Worm (Caenorhabditis elegans) whole organism, L1 larva: ENCODE measurements around the gene C07C7.3.
A peak's percentile ranks its signal among the peaks of the same experiment; 100 is the strongest.

Source experiments
- C16A3.4 ChIP-seq: fragments of 150-350 bp; optimal IDR thresholded peaks from 2 replicates; lab custom pipeline; 2014; ENCODE audit warnings: missing biosample characterization, missing genetic modification characterization
- F16B12.6 ChIP-seq: fragments of 150-350 bp; optimal IDR thresholded peaks from 2 replicates; lab custom pipeline; 2014; ENCODE audit warnings: missing biosample characterization, missing genetic modification characterization
- aha-1 ChIP-seq: fragments of 150-350 bp; optimal IDR thresholded peaks from 2 replicates; lab custom pipeline; 2014; ENCODE audit warnings: missing biosample characterization, missing genetic modification characterization
- alr-1 ChIP-seq: fragments of 200-800 bp; sonication (Bioruptor generic); optimal IDR thresholded peaks from 2 replicates; lab custom pipeline; 2018; ENCODE audit warnings: borderline replicate concordance, mild to moderate bottlenecking, missing genetic modification characterization, missing compliant biosample characterization
- ama-1 ChIP-seq: fragments of 150-350 bp; optimal IDR thresholded peaks from 2 replicates; lab custom pipeline; 2014
- blmp-1 ChIP-seq: fragments of 150-350 bp; optimal IDR thresholded peaks from 2 replicates; lab custom pipeline; 2014; ENCODE audit warnings: missing biosample characterization, missing genetic modification characterization
- ceh-63 ChIP-seq: fragments of 200-800 bp; sonication (Bioruptor generic); optimal IDR thresholded peaks from 2 replicates; lab custom pipeline; 2018; ENCODE audit warnings: mild to moderate bottlenecking, missing genetic modification characterization, missing compliant biosample characterization
- ceh-88 ChIP-seq: fragments of 200-800 bp; sonication (Bioruptor generic); IDR thresholded peaks from 2 replicates; pipeline ENCODE4 v1.3.6; 2022; ENCODE audit warnings: missing genetic modification characterization, missing compliant biosample characterization
- ceh-90 ChIP-seq: sonication (generic microtip); optimal IDR thresholded peaks from 2 replicates; lab custom pipeline; 2016; ENCODE audit warnings: missing genetic modification characterization, missing compliant biosample characterization
- dpl-1 ChIP-seq, 3 experiments: fragments of 150-350 bp in 2 of 3; sonication (generic microtip) in 1 of 3; optimal IDR thresholded peaks; 2 replicates each; lab custom pipeline; 2014 to 2017; ENCODE audit warnings: missing biosample characterization in 3 of 3, missing genetic modification characterization in 3 of 3, missing genetic modification reagents in 3 of 3
- dsc-1 ChIP-seq: sonication (generic microtip); optimal IDR thresholded peaks from 2 replicates; lab custom pipeline; 2016; ENCODE audit warnings: mild to moderate bottlenecking, missing genetic modification characterization, missing compliant biosample characterization
- efl-1 ChIP-seq, 4 experiments: fragments of 150-350 bp; optimal IDR thresholded peaks in 3 of 4; peaks in 1 of 4; 1 replicate in 1 of 4; 2 replicates in 3 of 4; lab custom pipeline; 2014; ENCODE audit warnings: missing biosample characterization in 2 of 4, missing genetic modification characterization in 2 of 4, missing genetic modification reagents in 2 of 4
- efl-3 ChIP-seq: fragments of 200-800 bp; sonication (Bioruptor generic); optimal IDR thresholded peaks from 2 replicates; lab custom pipeline; 2018; ENCODE audit warnings: mild to moderate bottlenecking, missing genetic modification characterization, missing compliant biosample characterization
- egl-13 ChIP-seq: sonication (generic microtip); optimal IDR thresholded peaks from 2 replicates; lab custom pipeline; 2016; ENCODE audit warnings: missing genotype, missing genetic modification reagents, missing genetic modification characterization, missing compliant biosample characterization
- elt-2 ChIP-seq: sonication (generic microtip); optimal IDR thresholded peaks from 2 replicates; lab custom pipeline; 2016; ENCODE audit warnings: missing genetic modification characterization, mild to moderate bottlenecking, inconsistent platforms, missing compliant biosample characterization, missing genetic modification reagents
- elt-3 ChIP-seq, 6 experiments: fragments of 150-350 bp in 1 of 6; sonication (generic microtip); optimal IDR thresholded peaks; 2 replicates each; lab custom pipeline; 2017 to 2018; ENCODE audit warnings: missing biosample characterization in 6 of 6, missing genetic modification characterization in 6 of 6, inconsistent platforms in 1 of 6
- fkh-10 ChIP-seq: sonication (generic microtip); optimal IDR thresholded peaks from 2 replicates; lab custom pipeline; 2017; ENCODE audit warnings: missing biosample characterization, missing genetic modification reagents, missing genetic modification characterization
- fkh-4 ChIP-seq: sonication (generic microtip); optimal IDR thresholded peaks from 2 replicates; lab custom pipeline; 2016; ENCODE audit warnings: missing compliant biosample characterization, missing genetic modification characterization, borderline replicate concordance
- fos-1 ChIP-seq: fragments of 150-350 bp; optimal IDR thresholded peaks from 2 replicates; lab custom pipeline; 2014; ENCODE audit warnings: missing biosample characterization, missing genetic modification characterization
- grh-1 ChIP-seq: fragments of 200-800 bp; sonication (Bioruptor generic); IDR thresholded peaks from 2 replicates; pipeline ENCODE4 v1.3.6; 2022; ENCODE audit warnings: missing genetic modification reagents, missing genetic modification characterization, missing compliant biosample characterization
- hlh-4 ChIP-seq: sonication (generic microtip); optimal IDR thresholded peaks from 2 replicates; lab custom pipeline; 2016; ENCODE audit warnings: mild to moderate bottlenecking, missing genetic modification characterization, missing compliant biosample characterization
- irx-1 ChIP-seq: sonication (generic microtip); optimal IDR thresholded peaks from 2 replicates; lab custom pipeline; 2016; ENCODE audit warnings: missing genetic modification characterization, missing compliant biosample characterization
- isw-1 ChIP-seq: fragments of 200-800 bp; sonication (Bioruptor generic); IDR thresholded peaks from 2 replicates; pipeline ENCODE4 v1.3.6; 2022; ENCODE audit warnings: missing genetic modification characterization, missing compliant biosample characterization
- jun-1 ChIP-seq: fragments of 150-350 bp; optimal IDR thresholded peaks from 2 replicates; lab custom pipeline; 2014; ENCODE audit warnings: missing biosample characterization, missing genetic modification reagents, missing genetic modification characterization
- lin-13 ChIP-seq: fragments of 150-350 bp; optimal IDR thresholded peaks from 2 replicates; lab custom pipeline; 2014; ENCODE audit warnings: missing biosample characterization, missing genetic modification reagents, missing genetic modification characterization
- lin-14 ChIP-seq: fragments of 200-800 bp; sonication (Bioruptor generic); optimal IDR thresholded peaks from 2 replicates; lab custom pipeline; 2018; ENCODE audit warnings: mild to moderate bottlenecking, missing genetic modification characterization, moderate library complexity, missing compliant biosample characterization
- mef-2 ChIP-seq: fragments of 150-350 bp; optimal IDR thresholded peaks from 2 replicates; lab custom pipeline; 2014; ENCODE audit warnings: missing biosample characterization, missing genetic modification characterization
- nhr-11 ChIP-seq: fragments of 150-350 bp; optimal IDR thresholded peaks from 2 replicates; lab custom pipeline; 2014; ENCODE audit warnings: missing biosample characterization, missing genetic modification characterization
- nhr-19 ChIP-seq: fragments of 200-800 bp; sonication (Bioruptor generic); conservative IDR thresholded peaks from 2 replicates; pipeline ENCODE4 v1.3.6; 2022; ENCODE audit warnings: missing genetic modification characterization, missing compliant biosample characterization
- nhr-20 ChIP-seq: sonication (generic microtip); optimal IDR thresholded peaks from 2 replicates; lab custom pipeline; 2016; ENCODE audit warnings: mild to moderate bottlenecking, missing genetic modification characterization, missing compliant biosample characterization
- nhr-237 ChIP-seq: fragments of 150-350 bp; optimal IDR thresholded peaks from 2 replicates; lab custom pipeline; 2014; ENCODE audit warnings: missing biosample characterization, missing genetic modification characterization
- nhr-47 ChIP-seq: sonication (generic microtip); optimal IDR thresholded peaks from 2 replicates; lab custom pipeline; 2016; ENCODE audit warnings: mild to moderate bottlenecking, missing genetic modification characterization, moderate library complexity, missing compliant biosample characterization
- nhr-77 ChIP-seq: fragments of 150-350 bp; optimal IDR thresholded peaks from 2 replicates; lab custom pipeline; 2014; ENCODE audit warnings: missing biosample characterization, missing genetic modification characterization
- pax-3 ChIP-seq: fragments of 200-800 bp; sonication (Bioruptor generic); optimal IDR thresholded peaks from 2 replicates; lab custom pipeline; 2018; ENCODE audit warnings: mild to moderate bottlenecking, missing genetic modification characterization, moderate library complexity, missing compliant biosample characterization
- pqm-1 ChIP-seq: sonication (generic microtip); optimal IDR thresholded peaks from 3 replicates; lab custom pipeline; 2017; ENCODE audit warnings: missing biosample characterization, missing genetic modification characterization
- rnt-1 ChIP-seq: sonication (generic microtip); optimal IDR thresholded peaks from 2 replicates; lab custom pipeline; 2016; ENCODE audit warnings: mild to moderate bottlenecking, missing genetic modification characterization, moderate library complexity, missing compliant biosample characterization
- skn-1 ChIP-seq: fragments of 150-350 bp; optimal IDR thresholded peaks from 2 replicates; lab custom pipeline; 2014; ENCODE audit warnings: missing biosample characterization, missing genetic modification characterization
- snu-23 ChIP-seq: sonication (generic microtip); optimal IDR thresholded peaks from 2 replicates; lab custom pipeline; 2016; ENCODE audit warnings: missing genetic modification characterization, missing compliant biosample characterization
- sox-4 ChIP-seq: sonication (generic microtip); optimal IDR thresholded peaks from 2 replicates; lab custom pipeline; 2016; ENCODE audit warnings: missing genetic modification characterization, missing compliant biosample characterization
- swsn-7 ChIP-seq: sonication (generic microtip); optimal IDR thresholded peaks from 2 replicates; lab custom pipeline; 2016; ENCODE audit warnings: missing genetic modification characterization, missing compliant biosample characterization
- unc-130 ChIP-seq: fragments of 150-350 bp; optimal IDR thresholded peaks from 2 replicates; lab custom pipeline; 2017; ENCODE audit warnings: missing biosample characterization, missing genetic modification characterization, inconsistent platforms
- unc-30 ChIP-seq: sonication (generic microtip); optimal IDR thresholded peaks from 2 replicates; lab custom pipeline; 2017; ENCODE audit warnings: missing biosample characterization, missing genetic modification characterization
- unc-62 ChIP-seq: fragments of 150-350 bp; optimal IDR thresholded peaks from 2 replicates; lab custom pipeline; 2014; ENCODE audit warnings: missing biosample characterization, missing genetic modification reagents, missing genetic modification characterization
- unc-86 ChIP-seq: sonication (generic microtip); optimal IDR thresholded peaks from 2 replicates; lab custom pipeline; 2016; ENCODE audit warnings: missing genetic modification characterization, missing compliant biosample characterization
- unc-98 ChIP-seq: fragments of 200-800 bp; sonication (Bioruptor generic); IDR thresholded peaks from 2 replicates; pipeline ENCODE4 v1.3.6; 2022; ENCODE audit warnings: missing genetic modification characterization, missing compliant biosample characterization

Gene C07C7.3

DNA sequence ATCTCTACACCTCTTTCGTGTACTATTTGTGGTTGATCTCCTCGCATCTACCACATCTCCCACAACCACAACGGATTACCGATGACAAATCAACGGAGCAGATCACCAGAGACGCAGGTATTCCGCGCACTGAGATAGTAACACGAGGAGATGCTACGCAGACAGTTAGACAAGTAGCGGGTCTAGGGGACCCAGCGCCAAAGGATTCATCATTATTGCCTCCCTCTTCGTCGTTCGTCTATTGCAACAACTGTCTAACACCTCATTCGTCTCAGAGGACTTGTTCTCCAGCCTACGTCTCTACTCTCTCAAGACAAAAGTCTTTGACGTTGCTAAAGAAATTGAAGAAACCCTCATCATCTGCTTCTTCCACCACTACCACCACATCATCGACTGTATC lies 44.3 kb upstream of the C07C7.3 start (continued):
- TF ChIP-seq mef-2 (tag; lab: Kevin White, UChicago), result no peak
- peak; percentile 51 for TF ChIP-seq C16A3.4 (tag; lab: Kevin White, UChicago)
- TF ChIP-seq aha-1, result no peak
- no peak for TF ChIP-seq isw-1 (GFP tag; lab: Robert Waterston, UW)
- TF ChIP-seq ceh-63 (GFP tag; lab: Kevin White, UChicago), result no peak
- peak; percentile 56 to 65 for TF ChIP-seq efl-1 (optimal IDR thresholded peaks at IDR 0.05; lab: Kevin White, UChicago)
- no peak for TF ChIP-seq efl-1 (GFP tag; optimal IDR thresholded peaks at IDR 0.05 in 1 of 2; lab: Kevin White, UChicago)
- no peak for TF ChIP-seq fkh-10 (GFP tag; lab: Kevin White, UChicago)
- TF ChIP-seq snu-23, result peak; percentile 66
- TF ChIP-seq grh-1 (GFP tag; lab: Robert Waterston, UW), result 0 out of 2 replicates have a peak, but pooled peaks have one; percentile 37
- no peak for TF ChIP-seq unc-130
- TF ChIP-seq pqm-1, result no peak
- TF ChIP-seq irx-1, result no peak
- no peak for TF ChIP-seq dpl-1 (GFP tag; optimal IDR thresholded peaks at IDR 0.05; lab: Kevin White, UChicago)
- no peak for TF ChIP-seq unc-30 (tag; lab: Kevin White, UChicago)
- peak in 3 of 6 experiments; percentile 14 to 21 (median 19) for TF ChIP-seq elt-3 (tag; optimal IDR thresholded peaks at IDR 0.05; lab: Kevin White, UChicago)
- no peak for TF ChIP-seq ceh-90 (tag; lab: Kevin White, UChicago)
- TF ChIP-seq efl-3, result no peak
- TF ChIP-seq nhr-11, result no peak
- no peak for TF ChIP-seq unc-86 (tag; lab: Kevin White, UChicago)
- TF ChIP-seq ama-1 (lab: Kevin White, UChicago), result no peak
- no peak for TF ChIP-seq jun-1 (tag; lab: Kevin White, UChicago)
- no peak for TF ChIP-seq egl-13 (tag; lab: Kevin White, UChicago)
- no peak for TF ChIP-seq F16B12.6 (tag; lab: Kevin White, UChicago)
- no peak for TF ChIP-seq ceh-88 (GFP tag; lab: Robert Waterston, UW)
- no peak for TF ChIP-seq dsc-1 (tag; lab: Kevin White, UChicago)
- peak; percentile 40 for TF ChIP-seq nhr-47 (tag; lab: Kevin White, UChicago)
- TF ChIP-seq nhr-19 (GFP tag; lab: Robert Waterston, UW), result no peak; the same call in 1 of the 2 replicates
- peak; percentile 58 for TF ChIP-seq lin-13 (GFP tag; lab: Kevin White, UChicago)
- TF ChIP-seq nhr-237, result peak; percentile 5
- no peak for TF ChIP-seq alr-1
- no peak for TF ChIP-seq hlh-4 (tag; lab: Kevin White, UChicago)
- TF ChIP-seq unc-62 (GFP tag; lab: Kevin White, UChicago), result no peak
- TF ChIP-seq rnt-1, result peak; percentile 57
- peak; percentile 64 for TF ChIP-seq nhr-20 (tag; lab: Kevin White, UChicago)
- TF ChIP-seq unc-98 (GFP tag; lab: Robert Waterston, UW), result no peak
- TF ChIP-seq sox-4 (tag; lab: Kevin White, UChicago), result no peak
- peak; percentile 17 for TF ChIP-seq fos-1 (tag; lab: Kevin White, UChicago)
- TF ChIP-seq fkh-4 (tag; lab: Kevin White, UChicago), result no peak
- peak; percentile 27 for TF ChIP-seq nhr-77
- TF ChIP-seq swsn-7, result peak; percentile 48
- no peak for TF ChIP-seq pax-3
- TF ChIP-seq lin-14 (GFP tag; lab: Kevin White, UChicago), result peak; percentile 94
- TF ChIP-seq blmp-1 (tag; lab: Kevin White, UChicago), result peak; percentile 75
- TF ChIP-seq elt-2 (tag; lab: Kevin White, UChicago), result no peak
- TF ChIP-seq skn-1 (tag; lab: Kevin White, UChicago), result peak; percentile 43
